Fruit fly (Drosophila melanogaster): ENCODE data around the gene Gbs-76A.

- TF ChIP-seq h (GFP tag; optimal IDR thresholded peaks at IDR 0.05) = no peak
- no peak for TF ChIP-seq Rel (GFP tag; optimal IDR thresholded peaks at IDR 0.05)
- no peak for TF ChIP-seq Rel (tag; optimal IDR thresholded peaks at IDR 0.05)
- TF ChIP-seq Hnf4 (GFP tag; optimal IDR thresholded peaks at IDR 0.05) = no peak
- TF ChIP-seq N (GFP tag; optimal IDR thresholded peaks at IDR 0.05) = no peak
Measured at dm6 chr3L:19331763-19332162, 39.2 kb upstream of the Gbs-76A start.
